Worm (Caenorhabditis elegans) whole organism, mixed stage, embryonic: ENCODE measurements around the gene hmgr-1.

Source experiments
- M03D4.4 ChIP-seq: sonication (generic microtip); optimal IDR thresholded peaks from 2 replicates; lab custom pipeline; 2017; ENCODE audit warnings: mild to moderate bottlenecking, missing genetic modification characterization, missing compliant biosample characterization
- bed-3 ChIP-seq: fragments of 200-800 bp; sonication (Bioruptor generic); optimal IDR thresholded peaks from 3 replicates; lab custom pipeline; 2018; ENCODE audit warnings: mild to moderate bottlenecking, missing genetic modification characterization, moderate library complexity, missing compliant biosample characterization
- blmp-1 ChIP-seq: fragments of 150-350 bp; optimal IDR thresholded peaks from 2 replicates; lab custom pipeline; 2014; ENCODE audit warnings: missing biosample characterization, missing genetic modification characterization
- ceh-39 ChIP-seq: fragments of 150-350 bp; optimal IDR thresholded peaks from 2 replicates; lab custom pipeline; 2014; ENCODE audit warnings: missing biosample characterization, missing genetic modification characterization
- ceh-43 ChIP-seq: fragments of 200-800 bp; sonication (Bioruptor generic); optimal IDR thresholded peaks from 2 replicates; lab custom pipeline; 2018; ENCODE audit warnings: mild to moderate bottlenecking, missing genetic modification characterization, moderate library complexity, missing compliant biosample characterization
- ceh-83 ChIP-seq: fragments of 200-800 bp; sonication (Bioruptor generic); optimal IDR thresholded peaks from 2 replicates; lab custom pipeline; 2018; ENCODE audit warnings: mild to moderate bottlenecking, missing genetic modification characterization, missing compliant biosample characterization
- ces-1 ChIP-seq: fragments of 150-350 bp; optimal IDR thresholded peaks from 2 replicates; lab custom pipeline; 2014; ENCODE audit warnings: missing biosample characterization, missing genetic modification reagents, missing genetic modification characterization
- cnd-1 ChIP-seq: fragments of 200-800 bp; sonication (Bioruptor generic); optimal IDR thresholded peaks from 2 replicates; lab custom pipeline; 2018; ENCODE audit warnings: mild to moderate bottlenecking, missing genetic modification characterization, missing compliant biosample characterization
- drap-1 ChIP-seq: fragments of 200-800 bp; sonication (Bioruptor generic); optimal IDR thresholded peaks from 3 replicates; lab custom pipeline; 2018; ENCODE audit warnings: mild to moderate bottlenecking, missing genetic modification characterization, missing compliant biosample characterization
- elt-1 ChIP-seq: sonication (generic microtip); optimal IDR thresholded peaks from 2 replicates; lab custom pipeline; 2017; ENCODE audit warnings: missing genetic modification characterization, mild to moderate bottlenecking, missing compliant biosample characterization, antibody characterized with exemption, moderate library complexity, borderline replicate concordance; ENCODE audit not compliant: insufficient read depth
- elt-3 ChIP-seq: fragments of 150-350 bp; optimal IDR thresholded peaks from 2 replicates; lab custom pipeline; 2014; ENCODE audit warnings: missing biosample characterization, missing genetic modification characterization
- flh-1 ChIP-seq: fragments of 200-800 bp; sonication (Bioruptor generic); optimal IDR thresholded peaks from 2 replicates; lab custom pipeline; 2018; ENCODE audit warnings: mild to moderate bottlenecking, missing genetic modification characterization, moderate library complexity, missing compliant biosample characterization
- ham-2 ChIP-seq: fragments of 200-800 bp; sonication (Bioruptor generic); optimal IDR thresholded peaks from 2 replicates; lab custom pipeline; 2018; ENCODE audit warnings: mild to moderate bottlenecking, missing genetic modification characterization, missing compliant biosample characterization
- hlh-1 ChIP-seq: fragments of 150-350 bp; optimal IDR thresholded peaks from 2 replicates; lab custom pipeline; 2014; ENCODE audit warnings: missing biosample characterization, missing genetic modification reagents, missing genetic modification characterization
- lin-13 ChIP-seq: fragments of 150-350 bp; optimal IDR thresholded peaks from 2 replicates; lab custom pipeline; 2014; ENCODE audit warnings: missing biosample characterization, missing genetic modification characterization
- lin-32 ChIP-seq: fragments of 200-800 bp; sonication (Bioruptor generic); optimal IDR thresholded peaks from 2 replicates; lab custom pipeline; 2018; ENCODE audit warnings: mild to moderate bottlenecking, missing genetic modification characterization, missing compliant biosample characterization
- lsy-2 ChIP-seq: fragments of 150-350 bp; optimal IDR thresholded peaks from 2 replicates; lab custom pipeline; 2014; ENCODE audit warnings: missing biosample characterization, missing genetic modification characterization
- mab-5 ChIP-seq: fragments of 150-350 bp; optimal IDR thresholded peaks from 2 replicates; lab custom pipeline; 2014; ENCODE audit warnings: missing biosample characterization, missing genetic modification characterization
- mep-1 ChIP-seq: fragments of 150-350 bp; optimal IDR thresholded peaks from 2 replicates; lab custom pipeline; 2017; ENCODE audit warnings: missing biosample characterization, missing genetic modification reagents, missing genetic modification characterization, inconsistent platforms
- mls-2 ChIP-seq: sonication (generic microtip); optimal IDR thresholded peaks from 2 replicates; lab custom pipeline; 2016; ENCODE audit warnings: mild to moderate bottlenecking, missing genetic modification characterization, moderate library complexity, missing compliant biosample characterization
- nhr-12 ChIP-seq: fragments of 150-350 bp; optimal IDR thresholded peaks from 2 replicates; lab custom pipeline; 2014; ENCODE audit warnings: missing biosample characterization, missing genetic modification characterization
- nhr-2 ChIP-seq: fragments of 150-350 bp; optimal IDR thresholded peaks from 2 replicates; lab custom pipeline; 2014; ENCODE audit warnings: missing biosample characterization, missing genetic modification characterization
- nhr-237 ChIP-seq: fragments of 150-350 bp; optimal IDR thresholded peaks from 2 replicates; lab custom pipeline; 2014; ENCODE audit warnings: missing biosample characterization, missing genetic modification characterization
- nhr-28 ChIP-seq: fragments of 150-350 bp; optimal IDR thresholded peaks from 2 replicates; lab custom pipeline; 2014; ENCODE audit warnings: missing biosample characterization, missing genetic modification characterization
- nhr-76 ChIP-seq: sonication (generic microtip); optimal IDR thresholded peaks from 2 replicates; lab custom pipeline; 2017; ENCODE audit warnings: missing biosample characterization, missing genetic modification characterization
- pha-4 ChIP-seq: fragments of 150-350 bp; optimal IDR thresholded peaks from 2 replicates; lab custom pipeline; 2018; ENCODE audit warnings: missing biosample characterization, missing genetic modification reagents, missing genetic modification characterization
- sem-2 ChIP-seq: fragments of 200-800 bp; sonication (Bioruptor generic); optimal IDR thresholded peaks from 2 replicates; lab custom pipeline; 2018; ENCODE audit warnings: mild to moderate bottlenecking, missing genetic modification characterization, missing compliant biosample characterization
- snpc-4 ChIP-seq: fragments of 150-350 bp; optimal IDR thresholded peaks from 2 replicates; lab custom pipeline; 2014; ENCODE audit warnings: missing biosample characterization, missing genetic modification characterization
- sptf-1 ChIP-seq: sonication (generic microtip); optimal IDR thresholded peaks from 2 replicates; lab custom pipeline; 2017; ENCODE audit warnings: mild to moderate bottlenecking, missing genetic modification characterization, moderate library complexity, missing compliant biosample characterization
- tbx-8 ChIP-seq: fragments of 200-800 bp; sonication (Bioruptor generic); optimal IDR thresholded peaks from 2 replicates; lab custom pipeline; 2018; ENCODE audit warnings: mild to moderate bottlenecking, missing genetic modification characterization, moderate library complexity, missing compliant biosample characterization
- unc-120 ChIP-seq: sonication (generic microtip); optimal IDR thresholded peaks from 2 replicates; lab custom pipeline; 2017; ENCODE audit warnings: missing genetic modification characterization, missing compliant biosample characterization; ENCODE audit not compliant: poor library complexity, severe bottlenecking
- unc-39 ChIP-seq: fragments of 150-350 bp; optimal IDR thresholded peaks from 2 replicates; lab custom pipeline; 2014; ENCODE audit warnings: missing biosample characterization, missing genetic modification characterization
- unc-62 ChIP-seq: fragments of 150-350 bp; optimal IDR thresholded peaks from 2 replicates; lab custom pipeline; 2014; ENCODE audit warnings: missing biosample characterization, missing genetic modification reagents, missing genetic modification characterization
- zip-8 ChIP-seq: fragments of 150-350 bp; optimal IDR thresholded peaks from 2 replicates; lab custom pipeline; 2014; ENCODE audit warnings: missing biosample characterization, missing genetic modification characterization
- ztf-11 ChIP-seq: fragments of 150-350 bp; optimal IDR thresholded peaks from 2 replicates; lab custom pipeline; 2014; ENCODE audit warnings: missing biosample characterization, missing genetic modification characterization

Gene hmgr-1

DNA sequence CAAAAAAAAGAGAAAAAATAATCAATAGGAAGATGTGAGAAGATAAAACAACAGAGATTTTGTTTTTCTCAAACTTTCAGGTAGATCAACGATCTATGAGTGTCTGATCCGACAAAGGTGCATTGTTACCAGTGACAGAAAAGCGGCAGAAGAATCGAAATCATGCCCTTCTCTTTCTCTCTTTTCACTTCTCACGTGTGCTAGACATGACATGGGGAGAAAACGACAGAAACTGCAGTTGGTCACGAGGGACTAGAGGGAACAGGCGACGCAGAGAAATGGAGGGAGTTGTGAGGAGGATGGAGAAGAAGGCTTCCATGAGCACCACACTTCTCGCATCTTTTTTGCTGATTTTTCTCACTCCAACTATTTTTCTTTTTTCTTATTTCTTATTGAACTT is 24.1 kb upstream of the hmgr-1 start, which contains the start of gene F56C9.10:
F56C9.10 (minus strand) TSS at position 97 of the 400 bp plus-strand sequence.
- no peak for TF ChIP-seq nhr-28 (tag; lab: Kevin White, UChicago)
- TF ChIP-seq nhr-76, result no peak
- TF ChIP-seq ces-1 (GFP tag; lab: Kevin White, UChicago), result peak; percentile 32
- TF ChIP-seq blmp-1 (tag; lab: Kevin White, UChicago), result peak; percentile 66
- no peak for TF ChIP-seq ceh-83 (GFP tag; lab: Kevin White, UChicago)
- no peak for TF ChIP-seq mab-5
- no peak for TF ChIP-seq lin-32 (GFP tag; lab: Kevin White, UChicago)
- no peak for TF ChIP-seq unc-39 (tag; lab: Kevin White, UChicago)
- no peak for TF ChIP-seq zip-8 (tag; lab: Kevin White, UChicago)
- no peak for TF ChIP-seq bed-3
- TF ChIP-seq mls-2 (tag; lab: Kevin White, UChicago), result peak; percentile 6
- TF ChIP-seq unc-120 (tag; lab: Kevin White, UChicago), result peak; percentile 65
- TF ChIP-seq pha-4 (tag; lab: Kevin White, UChicago), result no peak
- TF ChIP-seq nhr-2 (tag; lab: Kevin White, UChicago), result no peak
- no peak for TF ChIP-seq tbx-8 (GFP tag; lab: Kevin White, UChicago)
- no peak for TF ChIP-seq drap-1 (GFP tag; lab: Kevin White, UChicago)
- no peak for TF ChIP-seq sptf-1 (tag; lab: Kevin White, UChicago)
- peak; percentile 15 for TF ChIP-seq cnd-1 (tag; lab: Kevin White, UChicago)
- peak; percentile 77 for TF ChIP-seq hlh-1
- TF ChIP-seq lin-13 (tag; lab: Kevin White, UChicago), result no peak
- TF ChIP-seq elt-1, result no peak
- peak; percentile 9 for TF ChIP-seq ham-2 (GFP tag; lab: Kevin White, UChicago)
- TF ChIP-seq snpc-4, result no peak
- peak; percentile 48 for TF ChIP-seq nhr-237
- no peak for TF ChIP-seq elt-3 (tag; lab: Kevin White, UChicago)
- TF ChIP-seq nhr-12, result no peak
- TF ChIP-seq ceh-39 (tag; lab: Kevin White, UChicago), result no peak
- no peak for TF ChIP-seq lsy-2 (tag; lab: Kevin White, UChicago)
- peak; percentile 83 for TF ChIP-seq unc-62
- TF ChIP-seq flh-1 (GFP tag; lab: Kevin White, UChicago), result no peak
- TF ChIP-seq ztf-11 (tag; lab: Kevin White, UChicago), result no peak
- TF ChIP-seq mep-1 (tag; lab: Kevin White, UChicago), result peak; percentile 14
- no peak for TF ChIP-seq M03D4.4 (tag; lab: Kevin White, UChicago)
- no peak for TF ChIP-seq sem-2 (GFP tag; lab: Kevin White, UChicago)
- TF ChIP-seq ceh-43, result no peak

DNA sequence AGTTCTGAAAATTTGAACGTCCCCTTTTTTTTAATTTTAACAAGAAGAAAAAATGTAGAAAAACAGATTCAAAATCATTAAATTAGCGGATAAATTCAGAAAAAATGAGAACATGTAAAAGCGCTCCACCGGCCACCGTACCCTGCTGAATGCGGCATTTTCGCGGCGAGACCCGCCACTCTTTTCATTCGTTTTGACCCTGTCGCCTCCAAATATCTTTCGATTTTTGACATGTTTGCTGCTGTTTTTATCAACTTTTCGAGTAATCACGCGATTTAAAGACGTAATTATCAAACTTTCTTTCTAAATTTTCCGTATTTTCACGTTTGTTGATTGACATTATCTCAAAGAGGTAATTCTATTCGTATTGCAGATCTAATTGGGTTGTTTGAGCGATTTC is 23.1 kb upstream of the hmgr-1 start, which contains the start of gene gsp-2:
gsp-2 (plus strand) TSS at position 374 of the 400 bp plus-strand sequence.
- TF ChIP-seq nhr-2 (tag; lab: Kevin White, UChicago) (no peak), sptf-1 (tag; lab: Kevin White, UChicago) (peak; percentile 29), unc-62 (no peak), drap-1 (GFP tag; lab: Kevin White, UChicago) (peak; percentile 43), ham-2 (GFP tag; lab: Kevin White, UChicago) (no peak), lin-32 (GFP tag; lab: Kevin White, UChicago) (no peak), lsy-2 (tag; lab: Kevin White, UChicago) (peak; percentile 95), unc-39 (tag; lab: Kevin White, UChicago) (no peak), nhr-237 (peak; percentile 73), M03D4.4 (tag; lab: Kevin White, UChicago) (no peak), nhr-12 (no peak), snpc-4 (no peak), blmp-1 (tag; lab: Kevin White, UChicago) (no peak), hlh-1 (peak; percentile 59), flh-1 (GFP tag; lab: Kevin White, UChicago) (no peak), cnd-1 (tag; lab: Kevin White, UChicago) (no peak), zip-8 (tag; lab: Kevin White, UChicago) (no peak), bed-3 (no peak), unc-120 (tag; lab: Kevin White, UChicago) (peak; percentile 7), mab-5 (no peak), ceh-39 (tag; lab: Kevin White, UChicago) (no peak), lin-13 (tag; lab: Kevin White, UChicago) (peak; percentile 33), mep-1 (tag; lab: Kevin White, UChicago) (peak; percentile 84), mls-2 (tag; lab: Kevin White, UChicago) (no peak), nhr-28 (tag; lab: Kevin White, UChicago) (no peak), pha-4 (tag; lab: Kevin White, UChicago) (peak; percentile 43), ces-1 (GFP tag; lab: Kevin White, UChicago) (peak; percentile 45)
